Fruit fly (Drosophila melanogaster): Measurements from ENCODE around the gene CG43083.
A peak's percentile ranks its signal among the peaks of the same experiment; 100 is the strongest.

The CG43083 gene

DNA sequence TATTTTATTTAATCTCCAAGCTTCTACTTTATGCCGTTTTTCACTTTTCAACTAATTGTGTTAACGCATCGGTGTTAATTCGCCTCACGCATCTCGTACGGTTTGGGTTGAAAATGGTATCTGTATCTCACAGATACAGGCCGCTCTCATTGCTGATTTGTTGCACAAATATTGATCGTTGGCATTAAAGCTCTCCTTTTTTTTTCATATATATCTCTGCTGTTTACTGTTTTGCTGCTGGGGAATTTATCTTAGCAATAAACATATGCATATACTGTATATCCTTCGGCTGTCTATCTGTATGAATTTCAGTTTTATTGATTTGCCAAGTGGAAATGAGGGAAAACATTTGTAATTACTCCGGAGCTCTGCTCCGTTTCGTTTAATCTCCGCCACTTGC is 15.7 kb upstream of the CG43083 start (continued):
- TF ChIP-seq Hmr (GFP tag; optimal IDR thresholded peaks at IDR 0.05), result peak; percentile 20

DNA sequence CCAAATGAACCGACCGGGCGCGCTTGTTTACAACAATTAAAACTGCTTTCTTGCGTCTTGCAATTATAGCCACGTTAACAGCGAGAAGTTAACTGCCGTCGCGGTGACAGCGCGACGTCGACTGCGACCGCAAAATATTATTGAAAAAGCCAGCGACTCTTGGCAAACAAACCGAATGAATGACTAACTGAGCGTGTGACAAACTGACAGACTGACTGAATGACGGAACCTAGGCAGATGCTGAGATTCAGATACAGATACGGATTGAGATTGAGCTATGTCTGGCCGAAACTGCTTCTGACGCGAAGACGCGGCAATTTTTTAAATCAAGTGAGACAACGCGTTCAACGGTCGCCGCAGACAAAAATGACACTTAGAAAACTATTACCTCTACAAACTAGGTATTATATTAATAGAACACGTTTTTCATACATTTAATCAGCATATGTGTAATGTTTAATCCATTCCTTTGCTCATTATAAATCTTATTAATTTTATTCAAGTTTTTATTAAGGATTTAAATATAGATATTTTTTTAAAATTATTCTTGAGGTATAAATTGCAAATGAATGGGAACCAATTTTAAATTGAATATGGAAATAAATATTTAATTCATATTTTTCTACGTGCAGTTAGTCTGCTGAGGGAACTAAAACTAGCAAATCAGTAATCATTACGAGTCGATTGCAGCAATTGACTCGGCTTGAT is 13.8 kb upstream of the CG43083 start:
- no peak for TF ChIP-seq tap (tag; optimal IDR thresholded peaks at IDR 0.05)
- no peak for TF ChIP-seq scrt (GFP tag; optimal IDR thresholded peaks at IDR 0.05)
- TF ChIP-seq trh (GFP tag; optimal IDR thresholded peaks at IDR 0.05), result no peak
- no peak for TF ChIP-seq CG12219 (GFP tag; optimal IDR thresholded peaks at IDR 0.05)
- TF ChIP-seq Deaf1 (tag; optimal IDR thresholded peaks at IDR 0.05), result no peak
- no peak for TF ChIP-seq Dp (GFP tag; optimal IDR thresholded peaks at IDR 0.05)
- TF ChIP-seq gfzf (GFP tag; optimal IDR thresholded peaks at IDR 0.05), result no peak
- TF ChIP-seq tna (GFP tag; IDR thresholded peaks at IDR 0.05; ENCODE audit: partially characterized antibody), result no peak
- TF ChIP-seq dysf (GFP tag; IDR thresholded peaks at IDR 0.05), result no peak
- TF ChIP-seq Dip2 (GFP tag; IDR thresholded peaks at IDR 0.05), result no peak
- no peak for TF ChIP-seq Ptx1 (GFP tag; IDR thresholded peaks at IDR 0.05)
- no peak for TF ChIP-seq sens (GFP tag)
- no peak for TF ChIP-seq Dll (GFP tag; IDR thresholded peaks at IDR 0.05; ENCODE audit: partially characterized antibody)
- TF ChIP-seq CG11504 (tag; optimal IDR thresholded peaks at IDR 0.05), result peak; percentile 46
- TF ChIP-seq bowl (GFP tag; IDR thresholded peaks at IDR 0.05), result no peak
- TF ChIP-seq HLH54F (GFP tag; optimal IDR thresholded peaks at IDR 0.05), result no peak
- TF ChIP-seq CG13287 (GFP tag; IDR thresholded peaks at IDR 0.05; ENCODE audit: partially characterized antibody), result no peak
- TF ChIP-seq CG13424 (tag; optimal IDR thresholded peaks at IDR 0.05), result peak; percentile 1
- no peak for TF ChIP-seq Sox100B (GFP tag; optimal IDR thresholded peaks at IDR 0.05)
- TF ChIP-seq CG2678 (tag; optimal IDR thresholded peaks at IDR 0.05), result peak; percentile 57
- TF ChIP-seq Med (GFP tag), result peak; percentile 17
- no peak for TF ChIP-seq CG43689 (GFP tag; IDR thresholded peaks at IDR 0.05)
- no peak for TF ChIP-seq jigr1 (GFP tag; IDR thresholded peaks at IDR 0.05)
- no peak for TF ChIP-seq CG6791 (GFP tag; IDR thresholded peaks at IDR 0.05; ENCODE audit: partially characterized antibody)
- no peak for TF ChIP-seq CG8478 (optimal IDR thresholded peaks at IDR 0.05)
- TF ChIP-seq NfI (GFP tag; optimal IDR thresholded peaks at IDR 0.05), result no peak
- TF ChIP-seq caup (GFP tag; optimal IDR thresholded peaks at IDR 0.05; ENCODE audit: severe bottlenecking), result no peak
- no peak for TF ChIP-seq CG17612 (GFP tag; IDR thresholded peaks at IDR 0.05)
- TF ChIP-seq CG11247 (GFP tag; IDR thresholded peaks at IDR 0.05), result no peak
- TF ChIP-seq CG18764 (GFP tag; optimal IDR thresholded peaks at IDR 0.05), result no peak
- TF ChIP-seq CG12769 (tag; optimal IDR thresholded peaks at IDR 0.05), result no peak
- TF ChIP-seq Atf3 (GFP tag; optimal IDR thresholded peaks at IDR 0.05), result no peak
- TF ChIP-seq hkb (optimal IDR thresholded peaks at IDR 0.05), result no peak
- TF ChIP-seq hkb (GFP tag; IDR thresholded peaks at IDR 0.05), result no peak
- TF ChIP-seq NC2α (GFP tag; optimal IDR thresholded peaks at IDR 0.05), result no peak
- no peak for TF ChIP-seq wek (GFP tag; optimal IDR thresholded peaks at IDR 0.05)
- no peak for TF ChIP-seq CG18476 (GFP tag; optimal IDR thresholded peaks at IDR 0.05)
- no peak for TF ChIP-seq kni (GFP tag; optimal IDR thresholded peaks at IDR 0.05)
- TF ChIP-seq psq (GFP tag; optimal IDR thresholded peaks at IDR 0.05), result no peak
- no peak for TF ChIP-seq CG9797 (GFP tag; optimal IDR thresholded peaks at IDR 0.05)
- no peak for TF ChIP-seq da (GFP tag; optimal IDR thresholded peaks at IDR 0.05)
- no peak for TF ChIP-seq Pdp1 (GFP tag; optimal IDR thresholded peaks at IDR 0.05)
- TF ChIP-seq CG10321 (GFP tag; IDR thresholded peaks at IDR 0.05), result no peak
- no peak for TF ChIP-seq Xbp1 (GFP tag; optimal IDR thresholded peaks at IDR 0.05)
- no peak for TF ChIP-seq CG16863 (GFP tag; optimal IDR thresholded peaks at IDR 0.05)
- TF ChIP-seq CG8281 (tag; optimal IDR thresholded peaks at IDR 0.05), result peak; percentile 99
- no peak for TF ChIP-seq bbx (GFP tag; IDR thresholded peaks at IDR 0.05; ENCODE audit: partially characterized antibody)
- no peak for TF ChIP-seq CG1647 (GFP tag; optimal IDR thresholded peaks at IDR 0.05)
